Worm (Caenorhabditis elegans) whole organism, L2 larva: ENCODE measurements around the gene F14B8.5.

Source experiments
- C34F6.9 ChIP-seq: fragments of 150-350 bp; optimal IDR thresholded peaks from 2 replicates; lab custom pipeline; 2014; ENCODE audit warnings: missing biosample characterization, missing genetic modification characterization
- F13H6.1 ChIP-seq: sonication (generic microtip); optimal IDR thresholded peaks from 2 replicates; lab custom pipeline; 2016; ENCODE audit warnings: missing genetic modification characterization, missing compliant biosample characterization
- Y55F3AM.14 ChIP-seq: fragments of 200-800 bp; sonication (Bioruptor generic); optimal IDR thresholded peaks from 2 replicates; lab custom pipeline; 2018; ENCODE audit warnings: mild to moderate bottlenecking, missing genetic modification characterization, missing compliant biosample characterization
- alr-1 ChIP-seq: fragments of 150-350 bp; optimal IDR thresholded peaks from 2 replicates; lab custom pipeline; 2014; ENCODE audit warnings: missing biosample characterization, missing genetic modification characterization
- aly-2 ChIP-seq: fragments of 150-350 bp; optimal IDR thresholded peaks from 2 replicates; lab custom pipeline; 2014; ENCODE audit warnings: missing biosample characterization, missing genetic modification characterization
- ama-1 ChIP-seq: fragments of 150-350 bp; optimal IDR thresholded peaks from 2 replicates; lab custom pipeline; 2018; ENCODE audit warnings: inconsistent platforms
- blmp-1 ChIP-seq: sonication (generic microtip); optimal IDR thresholded peaks from 2 replicates; lab custom pipeline; 2017; ENCODE audit warnings: missing genetic modification characterization, mild to moderate bottlenecking, missing compliant biosample characterization, antibody characterized with exemption, moderate library complexity; ENCODE audit not compliant: insufficient read depth
- ceh-16 ChIP-seq: fragments of 150-350 bp; optimal IDR thresholded peaks from 2 replicates; lab custom pipeline; 2014; ENCODE audit warnings: missing biosample characterization, missing genetic modification characterization
- ceh-82 ChIP-seq: fragments of 150-350 bp; optimal IDR thresholded peaks from 2 replicates; lab custom pipeline; 2014; ENCODE audit warnings: missing biosample characterization, missing genetic modification characterization
- dmd-4 ChIP-seq: sonication (generic microtip); optimal IDR thresholded peaks from 2 replicates; lab custom pipeline; 2017; ENCODE audit warnings: missing biosample characterization, missing genetic modification characterization
- egl-27 ChIP-seq: sonication (generic microtip); optimal IDR thresholded peaks from 3 replicates; lab custom pipeline; 2017; ENCODE audit warnings: missing biosample characterization, missing genetic modification reagents, missing genetic modification characterization
- elt-1 ChIP-seq: fragments of 150-350 bp; optimal IDR thresholded peaks from 2 replicates; lab custom pipeline; 2014; ENCODE audit warnings: missing biosample characterization, missing genetic modification characterization
- elt-3 ChIP-seq: sonication (generic microtip); optimal IDR thresholded peaks from 2 replicates; lab custom pipeline; 2017; ENCODE audit warnings: missing biosample characterization, missing genetic modification characterization
- fos-1 ChIP-seq: fragments of 150-350 bp; optimal IDR thresholded peaks from 2 replicates; lab custom pipeline; 2014; ENCODE audit warnings: missing biosample characterization, missing genetic modification characterization
- gmeb-1 ChIP-seq: fragments of 150-350 bp; optimal IDR thresholded peaks from 2 replicates; lab custom pipeline; 2014; ENCODE audit warnings: missing biosample characterization, missing genetic modification characterization
- lin-11 ChIP-seq: fragments of 150-350 bp; sonication (generic microtip); optimal IDR thresholded peaks from 2 replicates; lab custom pipeline; 2014; ENCODE audit warnings: missing biosample characterization, missing genetic modification characterization, inconsistent platforms, mixed read lengths
- lin-13 ChIP-seq: fragments of 150-350 bp; optimal IDR thresholded peaks from 2 replicates; lab custom pipeline; 2014; ENCODE audit warnings: missing biosample characterization, missing genetic modification reagents, missing genetic modification characterization
- lin-39 ChIP-seq: fragments of 150-350 bp; optimal IDR thresholded peaks from 2 replicates; lab custom pipeline; 2014; ENCODE audit warnings: missing biosample characterization, missing genetic modification reagents, missing genetic modification characterization
- mab-5 ChIP-seq: fragments of 150-350 bp; optimal IDR thresholded peaks from 2 replicates; lab custom pipeline; 2014; ENCODE audit warnings: missing biosample characterization, missing genetic modification characterization
- mbf-1 ChIP-seq: sonication (generic microtip); optimal IDR thresholded peaks from 2 replicates; lab custom pipeline; 2017; ENCODE audit warnings: missing biosample characterization, missing genetic modification characterization
- nhr-10 ChIP-seq: sonication (generic microtip); optimal IDR thresholded peaks from 2 replicates; lab custom pipeline; 2017; ENCODE audit warnings: missing biosample characterization, missing genetic modification characterization
- nhr-11 ChIP-seq: fragments of 150-350 bp; optimal IDR thresholded peaks from 2 replicates; lab custom pipeline; 2014; ENCODE audit warnings: missing biosample characterization, missing genetic modification characterization
- nhr-12 ChIP-seq: fragments of 150-350 bp; optimal IDR thresholded peaks from 2 replicates; lab custom pipeline; 2014; ENCODE audit warnings: missing biosample characterization, missing genetic modification characterization
- nhr-21 ChIP-seq: fragments of 150-350 bp; optimal IDR thresholded peaks from 2 replicates; lab custom pipeline; 2014; ENCODE audit warnings: missing biosample characterization, missing genetic modification characterization
- nhr-237 ChIP-seq: fragments of 150-350 bp; optimal IDR thresholded peaks from 2 replicates; lab custom pipeline; 2014; ENCODE audit warnings: missing biosample characterization, missing genetic modification characterization
- nhr-6 ChIP-seq: fragments of 150-350 bp; optimal IDR thresholded peaks from 2 replicates; lab custom pipeline; 2014; ENCODE audit warnings: missing biosample characterization, missing genetic modification characterization
- nhr-77 ChIP-seq: fragments of 150-350 bp; optimal IDR thresholded peaks from 2 replicates; lab custom pipeline; 2014; ENCODE audit warnings: missing biosample characterization, missing genetic modification characterization
- sem-4 ChIP-seq: fragments of 150-350 bp; optimal IDR thresholded peaks from 2 replicates; lab custom pipeline; 2014; ENCODE audit warnings: missing biosample characterization, missing genetic modification reagents, missing genetic modification characterization
- skn-1 ChIP-seq: sonication (generic microtip); optimal IDR thresholded peaks from 2 replicates; lab custom pipeline; 2017; ENCODE audit warnings: missing biosample characterization, missing genetic modification characterization
- sma-3 ChIP-seq: sonication (generic microtip); optimal IDR thresholded peaks from 2 replicates; lab custom pipeline; 2016; ENCODE audit warnings: missing genetic modification reagents, missing genetic modification characterization, missing compliant biosample characterization
- sma-9 ChIP-seq, 2 experiments: fragments of 150-350 bp in 1 of 2; sonication (generic microtip) in 1 of 2; optimal IDR thresholded peaks; 2 replicates each; lab custom pipeline; 2014 to 2016; ENCODE audit warnings: missing genetic modification characterization in 2 of 2, mild to moderate bottlenecking in 1 of 2, missing biosample characterization in 1 of 2, missing compliant biosample characterization in 1 of 2, missing genetic modification reagents in 1 of 2, moderate library complexity in 1 of 2
- snpc-4 ChIP-seq: fragments of 150-350 bp; optimal IDR thresholded peaks from 2 replicates; lab custom pipeline; 2014; ENCODE audit warnings: missing biosample characterization, missing genetic modification characterization
- unc-62 ChIP-seq: fragments of 150-350 bp; optimal IDR thresholded peaks from 2 replicates; lab custom pipeline; 2014; ENCODE audit warnings: missing biosample characterization, missing genetic modification reagents, missing genetic modification characterization
- zag-1 ChIP-seq: fragments of 150-350 bp; optimal IDR thresholded peaks from 2 replicates; lab custom pipeline; 2014; ENCODE audit warnings: missing biosample characterization, missing genetic modification characterization
- ztf-1 ChIP-seq: fragments of 200-800 bp; sonication (Bioruptor generic); conservative IDR thresholded peaks from 2 replicates; pipeline ENCODE4 v1.3.6; 2022; ENCODE audit warnings: missing genetic modification characterization, missing compliant biosample characterization
- ztf-11 ChIP-seq: sonication (generic microtip); optimal IDR thresholded peaks from 2 replicates; lab custom pipeline; 2017; ENCODE audit warnings: missing biosample characterization, missing genetic modification characterization
- ztf-4 ChIP-seq: fragments of 150-350 bp; optimal IDR thresholded peaks from 2 replicates; lab custom pipeline; 2014; ENCODE audit warnings: missing biosample characterization, missing genetic modification characterization

F14B8.5 gene

DNA sequence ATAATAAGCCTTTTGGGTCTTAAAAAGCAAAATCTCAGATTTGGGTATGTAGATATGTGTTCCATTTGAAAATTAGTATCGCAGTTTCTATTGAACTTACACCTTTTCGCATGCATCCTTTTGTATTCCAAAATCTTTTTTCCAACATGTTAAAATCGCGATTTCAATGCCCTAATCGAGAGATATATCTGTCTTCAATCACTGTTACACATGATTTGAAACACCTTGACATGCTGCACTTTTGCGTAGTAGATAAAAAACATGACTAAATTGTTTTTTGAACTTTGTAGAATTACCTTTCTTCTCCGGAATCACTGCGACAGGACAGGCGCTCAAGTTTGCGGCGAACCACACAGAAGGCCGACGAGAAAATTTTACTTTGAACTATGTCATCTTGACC, 13.2 kb upstream of the F14B8.5 start:
- no peak for TF ChIP-seq alr-1
- TF ChIP-seq zag-1, result no peak
- TF ChIP-seq dmd-4, result no peak
- TF ChIP-seq sma-9 (GFP tag; optimal IDR thresholded peaks at IDR 0.05; lab: Kevin White, UChicago), result peak; percentile 74
- TF ChIP-seq sma-9 (tag; optimal IDR thresholded peaks at IDR 0.05; lab: Kevin White, UChicago), result no peak
- TF ChIP-seq skn-1 (tag; lab: Kevin White, UChicago), result no peak
- peak; percentile 33 for TF ChIP-seq sma-3 (GFP tag; lab: Kevin White, UChicago)
- peak; percentile 62 for TF ChIP-seq elt-1 (tag; lab: Kevin White, UChicago)
- TF ChIP-seq fos-1, result no peak
- peak; percentile 34 for TF ChIP-seq nhr-21 (tag; lab: Kevin White, UChicago)

DNA sequence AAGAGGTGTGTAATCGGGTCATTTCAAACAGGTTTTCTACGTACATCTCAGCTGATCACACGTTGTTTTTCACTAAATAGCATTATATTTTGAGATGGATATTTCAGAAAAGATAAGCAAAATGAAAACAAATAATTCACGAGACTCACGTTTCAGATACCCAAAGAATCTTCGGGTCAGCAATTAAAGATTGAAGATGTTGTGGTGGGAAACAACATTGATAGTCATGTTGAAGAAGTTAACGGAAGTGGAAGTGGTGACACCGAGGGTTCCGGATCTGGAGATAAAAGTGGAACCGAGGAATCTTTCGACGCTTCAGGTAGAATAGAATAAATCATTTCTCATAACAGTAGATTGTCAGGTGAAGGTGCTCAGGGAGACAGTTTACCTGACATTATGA, 12.3 kb upstream of the F14B8.5 start:
- TF ChIP-seq ztf-11 (tag; lab: Kevin White, UChicago) (no peak), elt-3 (tag; lab: Kevin White, UChicago) (no peak), nhr-11 (tag; lab: Kevin White, UChicago) (no peak), mab-5 (no peak), lin-13 (GFP tag; lab: Kevin White, UChicago) (no peak), snpc-4 (tag; lab: Kevin White, UChicago) (no peak), F13H6.1 (tag; lab: Kevin White, UChicago) (no peak), blmp-1 (no peak)

DNA sequence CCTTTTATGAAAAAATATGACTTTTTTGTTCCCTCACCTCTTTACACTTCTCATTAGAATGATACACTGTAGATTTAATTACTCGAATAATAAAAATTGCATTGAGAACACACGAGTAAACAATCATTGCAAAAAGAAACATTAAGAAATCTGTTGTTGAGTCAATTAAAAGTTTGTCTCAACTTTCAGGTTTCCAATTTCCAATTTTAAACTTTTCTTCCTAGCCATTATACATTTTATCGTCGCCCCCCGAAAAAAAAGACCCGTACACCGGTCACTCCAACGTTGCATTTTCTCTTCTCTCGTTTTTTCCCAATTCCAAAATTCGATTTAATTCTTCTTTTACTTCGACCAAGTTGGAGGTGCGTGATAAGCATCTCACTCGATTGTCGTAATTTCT, 11.4 kb upstream of the F14B8.5 start, which contains the start of gene C16E9.1:
Gene C16E9.1, plus strand, starts transcription at position 301 of the 400 bp plus-strand sequence.
- TF ChIP-seq egl-27 (tag; lab: Kevin White, UChicago) (no peak), nhr-21 (tag; lab: Kevin White, UChicago) (no peak), ztf-4 (tag; lab: Kevin White, UChicago) (no peak), elt-1 (tag; lab: Kevin White, UChicago) (no peak), nhr-6 (tag; lab: Kevin White, UChicago) (no peak), ztf-1 (no peak), mbf-1 (tag; lab: Kevin White, UChicago) (no peak), ceh-82 (tag; lab: Kevin White, UChicago) (no peak), zag-1 (no peak), elt-3 (tag; lab: Kevin White, UChicago) (no peak), aly-2 (tag; lab: Kevin White, UChicago) (no peak), ceh-16 (tag; lab: Kevin White, UChicago) (no peak), Y55F3AM.14 (GFP tag; lab: Kevin White, UChicago) (no peak), nhr-77 (tag; lab: Kevin White, UChicago) (no peak), lin-39 (no peak), skn-1 (tag; lab: Kevin White, UChicago) (no peak)

DNA sequence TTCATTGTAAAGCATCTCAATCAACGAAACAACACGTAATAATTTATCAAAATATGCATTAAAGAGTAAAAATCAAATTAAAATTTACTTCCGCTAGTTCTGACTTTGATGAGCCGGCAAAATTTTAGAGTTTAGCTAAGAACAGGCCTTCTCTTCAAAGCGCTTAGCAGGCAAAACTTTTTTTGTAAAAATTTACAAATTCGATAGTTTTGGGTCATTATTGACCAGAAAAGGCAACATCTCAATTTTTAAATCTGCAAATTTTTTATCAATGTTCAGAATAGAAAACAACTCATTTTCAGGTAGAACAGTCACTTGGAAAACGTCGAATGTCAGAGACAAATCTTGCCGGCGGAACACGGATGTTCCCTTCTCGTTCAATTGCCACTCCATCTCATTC, 9.2 kb upstream of the F14B8.5 start:
- TF ChIP-seq ztf-1 (no peak), nhr-21 (tag; lab: Kevin White, UChicago) (no peak), C34F6.9 (tag; lab: Kevin White, UChicago) (no peak), ceh-16 (tag; lab: Kevin White, UChicago) (no peak), zag-1 (no peak), gmeb-1 (tag; lab: Kevin White, UChicago) (no peak), dmd-4 (no peak), ceh-82 (tag; lab: Kevin White, UChicago) (no peak), ztf-11 (tag; lab: Kevin White, UChicago) (no peak), lin-13 (GFP tag; lab: Kevin White, UChicago) (no peak), sma-9 (GFP tag; optimal IDR thresholded peaks at IDR 0.05; lab: Kevin White, UChicago) (no peak), sma-9 (tag; optimal IDR thresholded peaks at IDR 0.05; lab: Kevin White, UChicago) (no peak), nhr-10 (tag; lab: Kevin White, UChicago) (no peak), nhr-11 (tag; lab: Kevin White, UChicago) (no peak), mab-5 (no peak), aly-2 (tag; lab: Kevin White, UChicago) (no peak), snpc-4 (tag; lab: Kevin White, UChicago) (no peak)

DNA sequence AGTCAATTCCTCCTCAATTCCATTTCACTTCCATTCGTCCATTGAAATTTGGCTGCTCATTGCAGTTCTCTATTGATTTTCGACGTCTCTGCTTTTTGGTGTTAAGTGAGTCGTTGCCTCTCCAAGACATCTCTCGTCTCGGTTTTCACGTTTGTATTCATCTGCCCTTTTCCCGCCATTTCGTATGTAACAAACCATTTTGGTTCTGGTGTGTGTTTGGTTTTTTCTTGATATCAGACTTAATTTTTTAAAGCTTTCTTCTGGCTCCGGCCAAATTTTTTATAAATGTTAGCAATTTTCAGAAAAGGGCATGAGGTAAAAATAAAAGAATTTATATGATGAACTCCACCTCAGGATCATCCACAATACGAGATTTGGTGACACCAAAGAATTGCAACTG, 6.9 kb upstream of the F14B8.5 start, which contains the start of gene C16E9.2:
Gene C16E9.2, plus strand, starts transcription at position 301 of the 400 bp plus-strand sequence.
- TF ChIP-seq mab-5 (no peak), sma-3 (GFP tag; lab: Kevin White, UChicago) (no peak), dmd-4 (no peak), nhr-6 (tag; lab: Kevin White, UChicago) (no peak), lin-11 (no peak), blmp-1 (no peak), aly-2 (tag; lab: Kevin White, UChicago) (no peak), snpc-4 (tag; lab: Kevin White, UChicago) (no peak), ceh-16 (tag; lab: Kevin White, UChicago) (no peak), unc-62 (GFP tag; lab: Kevin White, UChicago) (no peak), ama-1 (lab: Kevin White, UChicago) (no peak), elt-3 (tag; lab: Kevin White, UChicago) (no peak), nhr-77 (tag; lab: Kevin White, UChicago) (no peak), Y55F3AM.14 (GFP tag; lab: Kevin White, UChicago) (no peak), ztf-11 (tag; lab: Kevin White, UChicago) (no peak), sem-4 (tag; lab: Kevin White, UChicago) (no peak), nhr-237 (tag; lab: Kevin White, UChicago) (no peak), mbf-1 (tag; lab: Kevin White, UChicago) (no peak), nhr-12 (no peak)
